Fruit fly (Drosophila melanogaster) whole organism, embryonic: ENCODE measurements around the gene Mbs.

Experiments
- Atf3 ChIP-seq: fragments of 200-800 bp; sonication (Bioruptor generic); optimal IDR thresholded peaks from 3 replicates; lab custom pipeline; 2016; ENCODE audit warnings: missing biosample characterization, missing genetic modification characterization
- CG12299 ChIP-seq: fragments of 200-800 bp; sonication (Bioruptor generic); optimal IDR thresholded peaks from 2 replicates; lab custom pipeline; 2018; ENCODE audit warnings: missing biosample characterization, mild to moderate bottlenecking, missing genetic modification characterization
- CG12391 ChIP-seq: fragments of 200-800 bp; sonication (Bioruptor generic); optimal IDR thresholded peaks from 3 replicates; lab custom pipeline; 2018; ENCODE audit warnings: missing biosample characterization, mild to moderate bottlenecking, missing genetic modification characterization, moderate library complexity
- CG14441 ChIP-seq: fragments of 200-800 bp; sonication (Bioruptor generic); IDR thresholded peaks from 2 replicates; pipeline ENCODE4 v1.3.6; 2022; ENCODE audit warnings: missing biosample characterization, missing genetic modification characterization
- CG2678 ChIP-seq: fragments of 200-800 bp; sonication (Bioruptor generic); optimal IDR thresholded peaks from 3 replicates; lab custom pipeline; 2019; ENCODE audit warnings: missing biosample characterization, mild to moderate bottlenecking, missing genetic modification characterization, moderate library complexity
- CG3163 ChIP-seq: fragments of 200-800 bp; sonication (Bioruptor generic); optimal IDR thresholded peaks from 3 replicates; lab custom pipeline; 2016; ENCODE audit warnings: missing biosample characterization, missing genetic modification characterization
- CG33557 ChIP-seq: fragments of 200-800 bp; sonication (Bioruptor generic); optimal IDR thresholded peaks from 2 replicates; lab custom pipeline; 2019; ENCODE audit warnings: missing biosample characterization, mild to moderate bottlenecking, missing genetic modification characterization, moderate library complexity
- CG4328 ChIP-seq: fragments of 200-800 bp; sonication (Bioruptor generic); optimal IDR thresholded peaks from 3 replicates; lab custom pipeline; 2017; ENCODE audit warnings: missing biosample characterization, missing genetic modification reagents, missing genetic modification characterization
- CG6254 ChIP-seq: fragments of 200-800 bp; sonication (Bioruptor generic); optimal IDR thresholded peaks from 3 replicates; lab custom pipeline; 2017; ENCODE audit warnings: mild to moderate bottlenecking, missing biosample characterization, missing genetic modification reagents, missing genetic modification characterization
- CG6813 ChIP-seq: fragments of 200-800 bp; sonication (Bioruptor generic); optimal IDR thresholded peaks from 2 replicates; lab custom pipeline; 2017; ENCODE audit warnings: missing biosample characterization, missing genetic modification characterization, mild to moderate bottlenecking, moderate library complexity, missing genetic modification reagents
- CG7372 ChIP-seq: fragments of 200-800 bp; sonication (Bioruptor generic); IDR thresholded peaks from 2 replicates; pipeline ENCODE4 v1.3.6; 2022; ENCODE audit warnings: missing biosample characterization, missing genetic modification characterization
- CG7839 ChIP-seq: fragments of 200-800 bp; sonication (Bioruptor generic); optimal IDR thresholded peaks from 3 replicates; lab custom pipeline; 2018; ENCODE audit warnings: missing biosample characterization, mild to moderate bottlenecking, missing genetic modification characterization, moderate library complexity
- CG9817 ChIP-seq: fragments of 200-800 bp; sonication (Bioruptor generic); optimal IDR thresholded peaks from 2 replicates; lab custom pipeline; 2018; ENCODE audit warnings: missing biosample characterization, mild to moderate bottlenecking, missing genetic modification characterization, moderate library complexity
- CG9876 ChIP-seq: fragments of 200-800 bp; sonication (Bioruptor generic); optimal IDR thresholded peaks from 2 replicates; lab custom pipeline; 2016; ENCODE audit warnings: missing biosample characterization, missing genetic modification characterization
- Dip3 ChIP-seq: fragments of 200-800 bp; sonication (Bioruptor generic); optimal IDR thresholded peaks from 3 replicates; lab custom pipeline; 2016; ENCODE audit warnings: missing biosample characterization, missing genetic modification characterization
- Ets97D ChIP-seq: fragments of 200-800 bp; sonication (Bioruptor generic); optimal IDR thresholded peaks from 3 replicates; lab custom pipeline; 2016; ENCODE audit warnings: missing biosample characterization, missing genetic modification characterization
- Fer2 ChIP-seq: fragments of 200-800 bp; sonication (Bioruptor generic); optimal IDR thresholded peaks from 2 replicates; lab custom pipeline; 2018; ENCODE audit warnings: missing biosample characterization, mild to moderate bottlenecking, missing genetic modification characterization, moderate library complexity
- Hmx ChIP-seq: fragments of 200-800 bp; sonication (Bioruptor generic); optimal IDR thresholded peaks from 2 replicates; lab custom pipeline; 2016; ENCODE audit warnings: missing biosample characterization, missing genetic modification characterization
- Jarid2 ChIP-seq: fragments of 200-800 bp; sonication (Bioruptor generic); optimal IDR thresholded peaks from 3 replicates; lab custom pipeline; 2017; ENCODE audit warnings: mild to moderate bottlenecking, missing biosample characterization, missing genetic modification reagents, missing genetic modification characterization
- MTF-1 ChIP-seq: fragments of 200-800 bp; sonication (Bioruptor generic); optimal IDR thresholded peaks from 2 replicates; lab custom pipeline; 2018; ENCODE audit warnings: missing biosample characterization, mild to moderate bottlenecking, missing genetic modification characterization, borderline replicate concordance
- Mad ChIP-seq: fragments of 200-800 bp; sonication (Bioruptor generic); optimal IDR thresholded peaks from 2 replicates; lab custom pipeline; 2016; ENCODE audit warnings: missing biosample characterization, missing genetic modification characterization
- NC2α ChIP-seq: fragments of 200-800 bp; sonication (Bioruptor generic); optimal IDR thresholded peaks from 2 replicates; lab custom pipeline; 2016; ENCODE audit warnings: missing biosample characterization, missing genetic modification characterization
- Optix ChIP-seq: fragments of 200-800 bp; sonication (Bioruptor generic); IDR thresholded peaks from 3 replicates; pipeline ENCODE4 v1.3.6; 2022; ENCODE audit warnings: missing biosample characterization, missing genetic modification characterization
- PHDP ChIP-seq: fragments of 200-800 bp; sonication (Bioruptor generic); optimal IDR thresholded peaks from 3 replicates; lab custom pipeline; 2018; ENCODE audit warnings: missing biosample characterization, mild to moderate bottlenecking, missing genetic modification characterization, moderate library complexity
- Ravus ChIP-seq: fragments of 200-800 bp; sonication (Bioruptor generic); IDR thresholded peaks from 2 replicates; pipeline ENCODE4 v1.3.6; 2022; ENCODE audit warnings: missing biosample characterization, missing genetic modification characterization
- Rx ChIP-seq: fragments of 200-800 bp; sonication (Bioruptor generic); IDR thresholded peaks from 2 replicates; pipeline ENCODE4 v1.3.6; 2022; ENCODE audit warnings: missing biosample characterization, missing genetic modification characterization
- ase ChIP-seq: fragments of 200-800 bp; sonication (Bioruptor generic); IDR thresholded peaks from 3 replicates; pipeline ENCODE4 v1.3.6; 2022; ENCODE audit warnings: missing biosample characterization, missing genetic modification characterization
- btn ChIP-seq: fragments of 200-800 bp; sonication (Bioruptor generic); optimal IDR thresholded peaks from 2 replicates; lab custom pipeline; 2016; ENCODE audit warnings: missing biosample characterization, missing genetic modification characterization
- chif ChIP-seq, 2 experiments: fragments of 200-800 bp; sonication (Bioruptor generic); optimal IDR thresholded peaks; 3 replicates each; lab custom pipeline; 2016; ENCODE audit warnings: missing biosample characterization in 2 of 2, missing genetic modification characterization in 2 of 2
- dpn ChIP-seq, 2 experiments: fragments of 200-800 bp; sonication (Bioruptor generic); optimal IDR thresholded peaks; 3 replicates each; lab custom pipeline; 2016; ENCODE audit warnings: missing biosample characterization in 2 of 2, missing genetic modification characterization in 2 of 2
- esg ChIP-seq: fragments of 200-800 bp; sonication (Bioruptor generic); conservative IDR thresholded peaks from 2 replicates; pipeline ENCODE4 v1.3.6; 2022; ENCODE audit warnings: missing biosample characterization, missing genetic modification characterization
- gsb ChIP-seq: fragments of 200-800 bp; sonication (Bioruptor generic); IDR thresholded peaks from 2 replicates; pipeline ENCODE4 v1.3.6; 2022; ENCODE audit warnings: missing biosample characterization, missing genetic modification characterization
- kah ChIP-seq: fragments of 200-800 bp; sonication (Bioruptor generic); optimal IDR thresholded peaks from 2 replicates; lab custom pipeline; 2018; ENCODE audit warnings: missing biosample characterization, mild to moderate bottlenecking, missing genetic modification characterization
- nerfin-2 ChIP-seq: fragments of 200-800 bp; sonication (Bioruptor generic); IDR thresholded peaks from 2 replicates; pipeline ENCODE4 v1.3.6; 2022; ENCODE audit warnings: missing biosample characterization, missing genetic modification characterization; ENCODE audit not compliant: partially characterized antibody
- peb ChIP-seq: fragments of 200-800 bp; sonication (Bioruptor generic); IDR thresholded peaks from 2 replicates; pipeline ENCODE4 v1.3.6; 2022; ENCODE audit warnings: missing biosample characterization, missing genetic modification characterization
- phol ChIP-seq: fragments of 200-800 bp; sonication (Bioruptor generic); optimal IDR thresholded peaks from 3 replicates; lab custom pipeline; 2018; ENCODE audit warnings: missing biosample characterization, mild to moderate bottlenecking, missing genetic modification characterization, moderate library complexity
- psq ChIP-seq: fragments of 200-800 bp; sonication (Bioruptor generic); optimal IDR thresholded peaks from 2 replicates; lab custom pipeline; 2017; ENCODE audit warnings: missing biosample characterization, missing genetic modification characterization
- sr ChIP-seq: fragments of 200-800 bp; sonication (Bioruptor generic); IDR thresholded peaks from 3 replicates; pipeline ENCODE4 v1.3.6; 2022; ENCODE audit warnings: missing biosample characterization, missing genetic modification characterization
- tna ChIP-seq: fragments of 200-800 bp; sonication (Bioruptor generic); IDR thresholded peaks from 2 replicates; pipeline ENCODE4 v1.3.6; 2022; ENCODE audit warnings: missing biosample characterization, missing genetic modification characterization; ENCODE audit not compliant: partially characterized antibody
- trh ChIP-seq: fragments of 200-800 bp; sonication (Bioruptor generic); optimal IDR thresholded peaks from 2 replicates; lab custom pipeline; 2016; ENCODE audit warnings: missing biosample characterization, missing genetic modification characterization
- twi ChIP-seq: fragments of 200-800 bp; optimal IDR thresholded peaks from 2 replicates; lab custom pipeline; 2019; ENCODE audit warnings: missing biosample characterization, mild to moderate bottlenecking, missing genetic modification characterization, moderate library complexity
- unc-4 ChIP-seq: fragments of 200-800 bp; sonication (Bioruptor generic); IDR thresholded peaks from 2 replicates; pipeline ENCODE4 v1.3.6; 2022; ENCODE audit warnings: missing biosample characterization, missing genetic modification characterization; ENCODE audit not compliant: partially characterized antibody

The Mbs gene

dm6 chr3L:16045083-16045830 lies 6.5 kb upstream of the Mbs start (continued):
- TF ChIP-seq CG6813 (GFP tag; lab: Kevin White, UChicago) (peak; percentile 7), CG12299 (tag; lab: Kevin White, UChicago) (no peak), CG4328 (GFP tag; lab: Kevin White, UChicago) (no peak), Hmx (GFP tag; lab: Kevin White, UChicago) (no peak), NC2α (GFP tag; lab: Kevin White, UChicago) (no peak), tna (GFP tag; lab: Robert Waterston, UW) (no peak), phol (tag; lab: Kevin White, UChicago) (no peak), CG7372 (GFP tag; lab: Robert Waterston, UW) (peak; percentile 22; the same call in 1 of the 2 replicates), CG33557 (GFP tag; lab: Kevin White, UChicago) (no peak), nerfin-2 (GFP tag; lab: Robert Waterston, UW) (no peak), Dip3 (no peak), esg (peak; percentile 50), PHDP (tag; lab: Kevin White, UChicago) (peak; percentile 58), chif (GFP tag; optimal IDR thresholded peaks at IDR 0.05; lab: Kevin White, UChicago) (no peak), CG9817 (tag; lab: Kevin White, UChicago) (no peak), dpn (GFP tag; optimal IDR thresholded peaks at IDR 0.05; lab: Kevin White, UChicago) (peak in 1 of 2 experiments; percentile 34), ase (GFP tag; lab: Robert Waterston, UW) (no peak; the same call in 2 of the 3 replicates), unc-4 (no peak), peb (GFP tag; lab: Robert Waterston, UW) (peak; percentile 58), Rx (GFP tag; lab: Robert Waterston, UW) (peak; percentile 12; the same call in 1 of the 2 replicates), twi (tag; lab: Kevin White, UChicago) (no peak), CG14441 (GFP tag; lab: Robert Waterston, UW) (no peak), Jarid2 (no peak), Ets97D (GFP tag; lab: Kevin White, UChicago) (no peak), Ravus (GFP tag; lab: Robert Waterston, UW) (peak; percentile 6; the same call in 1 of the 2 replicates), CG2678 (tag; lab: Kevin White, UChicago) (no peak), Atf3 (GFP tag; lab: Kevin White, UChicago) (no peak), CG12391 (peak; percentile 71), MTF-1 (GFP tag; lab: Kevin White, UChicago) (peak; percentile 32), sr (GFP tag; lab: Robert Waterston, UW) (no peak), psq (GFP tag; lab: Kevin White, UChicago) (no peak), CG9876 (GFP tag; lab: Kevin White, UChicago) (no peak), gsb (GFP tag; lab: Robert Waterston, UW) (no peak), btn (no peak), Fer2 (tag; lab: Kevin White, UChicago) (no peak), Mad (no peak), CG6254 (GFP tag; lab: Kevin White, UChicago) (peak; percentile 47), kah (GFP tag; lab: Kevin White, UChicago) (no peak), CG3163 (GFP tag; lab: Kevin White, UChicago) (no peak), Optix (GFP tag; lab: Robert Waterston, UW) (no peak), CG7839 (tag; lab: Kevin White, UChicago) (peak; percentile 61), trh (no peak)
